Worm (Caenorhabditis elegans) whole organism, L1 larva: ENCODE measurements around the gene dod-20.
A peak's percentile ranks its signal among the peaks of the same experiment; 100 is the strongest.

Experiments used
- C16A3.4 ChIP-seq: fragments of 150-350 bp; optimal IDR thresholded peaks from 2 replicates; lab custom pipeline; 2014; ENCODE audit warnings: missing biosample characterization, missing genetic modification characterization
- F16B12.6 ChIP-seq: fragments of 150-350 bp; optimal IDR thresholded peaks from 2 replicates; lab custom pipeline; 2014; ENCODE audit warnings: missing biosample characterization, missing genetic modification characterization
- ceh-82 ChIP-seq, 3 experiments: fragments of 150-350 bp in 1 of 3; sonication (generic microtip) in 2 of 3; optimal IDR thresholded peaks; 2 replicates each; lab custom pipeline; 2014 to 2017; ENCODE audit warnings: missing biosample characterization in 3 of 3, missing genetic modification characterization in 3 of 3
- ces-1 ChIP-seq: fragments of 150-350 bp; optimal IDR thresholded peaks from 2 replicates; lab custom pipeline; 2014; ENCODE audit warnings: missing biosample characterization, missing genetic modification reagents, missing genetic modification characterization
- dsc-1 ChIP-seq: sonication (generic microtip); optimal IDR thresholded peaks from 2 replicates; lab custom pipeline; 2016; ENCODE audit warnings: mild to moderate bottlenecking, missing genetic modification characterization, missing compliant biosample characterization
- efl-1 ChIP-seq, 4 experiments: fragments of 150-350 bp; optimal IDR thresholded peaks in 3 of 4; peaks in 1 of 4; 1 replicate in 1 of 4; 2 replicates in 3 of 4; lab custom pipeline; 2014; ENCODE audit warnings: missing biosample characterization in 2 of 4, missing genetic modification characterization in 2 of 4, missing genetic modification reagents in 2 of 4
- efl-3 ChIP-seq: fragments of 200-800 bp; sonication (Bioruptor generic); optimal IDR thresholded peaks from 2 replicates; lab custom pipeline; 2018; ENCODE audit warnings: mild to moderate bottlenecking, missing genetic modification characterization, missing compliant biosample characterization
- elt-2 ChIP-seq: sonication (generic microtip); optimal IDR thresholded peaks from 2 replicates; lab custom pipeline; 2016; ENCODE audit warnings: missing genetic modification characterization, mild to moderate bottlenecking, inconsistent platforms, missing compliant biosample characterization, missing genetic modification reagents
- fkh-8 ChIP-seq: sonication (generic microtip); optimal IDR thresholded peaks from 2 replicates; lab custom pipeline; 2016; ENCODE audit warnings: mild to moderate bottlenecking, missing genetic modification characterization, missing compliant biosample characterization
- grh-1 ChIP-seq: fragments of 200-800 bp; sonication (Bioruptor generic); IDR thresholded peaks from 2 replicates; pipeline ENCODE4 v1.3.6; 2022; ENCODE audit warnings: missing genetic modification reagents, missing genetic modification characterization, missing compliant biosample characterization
- hpl-2 ChIP-seq: fragments of 150-350 bp; optimal IDR thresholded peaks from 2 replicates; lab custom pipeline; 2014; ENCODE audit warnings: missing biosample characterization, missing genetic modification reagents, missing genetic modification characterization
- lin-15B ChIP-seq: fragments of 150-350 bp; sonication (generic microtip); optimal IDR thresholded peaks from 3 replicates; lab custom pipeline; 2014; ENCODE audit warnings: missing biosample characterization, missing genetic modification characterization
- lin-35 ChIP-seq, 2 experiments: fragments of 150-350 bp; optimal IDR thresholded peaks; 2 replicates each; lab custom pipeline; 2014; ENCODE audit warnings: missing biosample characterization in 2 of 2, missing genetic modification characterization in 2 of 2, missing genetic modification reagents in 2 of 2
- nhr-11 ChIP-seq: fragments of 150-350 bp; optimal IDR thresholded peaks from 2 replicates; lab custom pipeline; 2014; ENCODE audit warnings: missing biosample characterization, missing genetic modification characterization
- nhr-12 ChIP-seq: sonication (generic microtip); optimal IDR thresholded peaks from 2 replicates; lab custom pipeline; 2017; ENCODE audit warnings: missing biosample characterization, missing genetic modification characterization
- nhr-20 ChIP-seq: sonication (generic microtip); optimal IDR thresholded peaks from 2 replicates; lab custom pipeline; 2016; ENCODE audit warnings: mild to moderate bottlenecking, missing genetic modification characterization, missing compliant biosample characterization
- nhr-47 ChIP-seq: sonication (generic microtip); optimal IDR thresholded peaks from 2 replicates; lab custom pipeline; 2016; ENCODE audit warnings: mild to moderate bottlenecking, missing genetic modification characterization, moderate library complexity, missing compliant biosample characterization
- nhr-71 ChIP-seq: sonication (generic microtip); optimal IDR thresholded peaks from 2 replicates; lab custom pipeline; 2016; ENCODE audit warnings: mild to moderate bottlenecking, missing genetic modification characterization, moderate library complexity, missing compliant biosample characterization
- nhr-85 ChIP-seq: sonication (generic microtip); peaks from one replicate; lab custom pipeline; 2016; ENCODE audit warnings: missing genetic modification characterization, inconsistent platforms, missing compliant biosample characterization
- nhr-90 ChIP-seq: sonication (generic microtip); optimal IDR thresholded peaks from 2 replicates; lab custom pipeline; 2016; ENCODE audit warnings: mild to moderate bottlenecking, missing genetic modification characterization, missing compliant biosample characterization; ENCODE audit not compliant: poor library complexity
- pax-3 ChIP-seq: fragments of 200-800 bp; sonication (Bioruptor generic); optimal IDR thresholded peaks from 2 replicates; lab custom pipeline; 2018; ENCODE audit warnings: mild to moderate bottlenecking, missing genetic modification characterization, moderate library complexity, missing compliant biosample characterization
- skn-1 ChIP-seq: fragments of 150-350 bp; optimal IDR thresholded peaks from 2 replicates; lab custom pipeline; 2014; ENCODE audit warnings: missing biosample characterization, missing genetic modification characterization
- snu-23 ChIP-seq: sonication (generic microtip); optimal IDR thresholded peaks from 2 replicates; lab custom pipeline; 2016; ENCODE audit warnings: missing genetic modification characterization, missing compliant biosample characterization
- sox-4 ChIP-seq: sonication (generic microtip); optimal IDR thresholded peaks from 2 replicates; lab custom pipeline; 2016; ENCODE audit warnings: missing genetic modification characterization, missing compliant biosample characterization
- swsn-7 ChIP-seq: sonication (generic microtip); optimal IDR thresholded peaks from 2 replicates; lab custom pipeline; 2016; ENCODE audit warnings: missing genetic modification characterization, missing compliant biosample characterization
- tbx-2 ChIP-seq: sonication (generic microtip); optimal IDR thresholded peaks from 2 replicates; lab custom pipeline; 2016; ENCODE audit warnings: missing genetic modification characterization, missing compliant biosample characterization
- tlp-1 ChIP-seq: fragments of 150-350 bp; optimal IDR thresholded peaks from 2 replicates; lab custom pipeline; 2014; ENCODE audit warnings: missing biosample characterization, missing genetic modification characterization
- unc-98 ChIP-seq: fragments of 200-800 bp; sonication (Bioruptor generic); IDR thresholded peaks from 2 replicates; pipeline ENCODE4 v1.3.6; 2022; ENCODE audit warnings: missing genetic modification characterization, missing compliant biosample characterization
- xbp-1 ChIP-seq: sonication (generic microtip); optimal IDR thresholded peaks from 2 replicates; lab custom pipeline; 2016; ENCODE audit warnings: missing genetic modification characterization, missing compliant biosample characterization
- zip-4 ChIP-seq: fragments of 200-800 bp; sonication (Bioruptor generic); optimal IDR thresholded peaks from 2 replicates; lab custom pipeline; 2018; ENCODE audit warnings: mild to moderate bottlenecking, missing genetic modification characterization, moderate library complexity, missing compliant biosample characterization

The dod-20 gene

ce11 chrV:403028-403427, 19.2 kb upstream of the dod-20 start, which contains the start of gene srh-62:
TSS of gene srh-62 (minus strand) at chrV:403128.
- no peak for TF ChIP-seq nhr-71 (tag; lab: Kevin White, UChicago)

- peak; percentile 63 for TF ChIP-seq nhr-20
- TF ChIP-seq hpl-2 (GFP tag; lab: Kevin White, UChicago): no peak
- no peak for TF ChIP-seq efl-1 (optimal IDR thresholded peaks at IDR 0.05; lab: Kevin White, UChicago)
- TF ChIP-seq efl-1 (GFP tag; optimal IDR thresholded peaks at IDR 0.05 in 1 of 2; lab: Kevin White, UChicago): peak in 1 of 2 experiments; percentile 83
- TF ChIP-seq efl-3 (GFP tag; lab: Kevin White, UChicago): no peak
- TF ChIP-seq fkh-8 (tag; lab: Kevin White, UChicago): peak; percentile 90
- TF ChIP-seq zip-4 (GFP tag; lab: Kevin White, UChicago): no peak
- peak; percentile 80 for TF ChIP-seq dsc-1
- TF ChIP-seq swsn-7 (tag; lab: Kevin White, UChicago): peak; percentile 13
- peak; percentile 69 for TF ChIP-seq pax-3
- no peak for TF ChIP-seq C16A3.4 (tag; lab: Kevin White, UChicago)
- TF ChIP-seq nhr-47 (tag; lab: Kevin White, UChicago): peak; percentile 70
Observed at ce11 chrV:404210-404669, 18.0 kb upstream of the dod-20 start, which contains the start of gene nhr-252. TSS of gene nhr-252 (plus strand) at chrV:404619.

- TF ChIP-seq unc-98 (no peak), skn-1 (tag; lab: Kevin White, UChicago) (no peak), nhr-12 (tag; lab: Kevin White, UChicago) (no peak), elt-2 (tag; lab: Kevin White, UChicago) (no peak), xbp-1 (tag; lab: Kevin White, UChicago) (no peak), tlp-1 (tag; lab: Kevin White, UChicago) (no peak), snu-23 (GFP tag; lab: Kevin White, UChicago) (no peak), tbx-2 (no peak), nhr-90 (tag; lab: Kevin White, UChicago) (no peak), ceh-82 (tag; optimal IDR thresholded peaks at IDR 0.05; lab: Kevin White, UChicago) (no peak), nhr-71 (tag; lab: Kevin White, UChicago) (no peak), fkh-8 (tag; lab: Kevin White, UChicago) (no peak), lin-15B (tag; lab: Kevin White, UChicago) (no peak), ces-1 (GFP tag; lab: Kevin White, UChicago) (no peak)
Observed at ce11 chrV:412820-413219, 9.4 kb upstream of the dod-20 start.

ce11 chrV:414630-415029, 7.6 kb upstream of the dod-20 start, which contains the start of gene dod-19:
TSS of gene dod-19 (minus strand) at chrV:414759.
- TF ChIP-seq elt-2 (tag; lab: Kevin White, UChicago): peak; percentile 63
- no peak for TF ChIP-seq xbp-1 (tag; lab: Kevin White, UChicago)

DNA sequence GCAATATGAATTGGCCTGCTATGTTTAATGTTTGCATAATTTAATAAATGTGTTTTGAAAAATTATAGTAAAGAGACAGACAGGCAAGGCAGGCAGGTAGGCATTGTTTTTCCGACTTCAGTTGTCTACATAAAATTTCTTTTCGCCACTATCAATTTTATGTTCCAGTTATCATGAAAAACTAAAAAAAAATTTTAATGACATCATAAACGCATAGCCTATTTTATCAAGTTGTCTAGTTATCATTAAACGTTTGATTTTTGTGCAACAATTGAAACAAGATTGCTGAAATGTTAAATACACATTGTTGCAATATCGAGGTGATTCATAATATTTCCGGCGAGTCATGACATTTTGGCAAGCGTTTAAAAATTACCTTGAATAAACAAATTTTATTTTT, 7.2 kb upstream of the dod-20 start:
- TF ChIP-seq tlp-1 (tag; lab: Kevin White, UChicago) (peak; percentile 41), efl-1 (optimal IDR thresholded peaks at IDR 0.05; lab: Kevin White, UChicago) (no peak), efl-1 (GFP tag; optimal IDR thresholded peaks at IDR 0.05 in 1 of 2; lab: Kevin White, UChicago) (peak in 1 of 2 experiments; percentile 75), grh-1 (GFP tag; lab: Robert Waterston, UW) (no peak), F16B12.6 (no peak), tbx-2 (no peak), lin-35 (GFP tag; optimal IDR thresholded peaks at IDR 0.05; lab: Kevin White, UChicago) (no peak), nhr-11 (no peak), nhr-85 (tag; lab: Kevin White, UChicago) (no peak), elt-2 (tag; lab: Kevin White, UChicago) (peak; percentile 37), dsc-1 (no peak)

DNA sequence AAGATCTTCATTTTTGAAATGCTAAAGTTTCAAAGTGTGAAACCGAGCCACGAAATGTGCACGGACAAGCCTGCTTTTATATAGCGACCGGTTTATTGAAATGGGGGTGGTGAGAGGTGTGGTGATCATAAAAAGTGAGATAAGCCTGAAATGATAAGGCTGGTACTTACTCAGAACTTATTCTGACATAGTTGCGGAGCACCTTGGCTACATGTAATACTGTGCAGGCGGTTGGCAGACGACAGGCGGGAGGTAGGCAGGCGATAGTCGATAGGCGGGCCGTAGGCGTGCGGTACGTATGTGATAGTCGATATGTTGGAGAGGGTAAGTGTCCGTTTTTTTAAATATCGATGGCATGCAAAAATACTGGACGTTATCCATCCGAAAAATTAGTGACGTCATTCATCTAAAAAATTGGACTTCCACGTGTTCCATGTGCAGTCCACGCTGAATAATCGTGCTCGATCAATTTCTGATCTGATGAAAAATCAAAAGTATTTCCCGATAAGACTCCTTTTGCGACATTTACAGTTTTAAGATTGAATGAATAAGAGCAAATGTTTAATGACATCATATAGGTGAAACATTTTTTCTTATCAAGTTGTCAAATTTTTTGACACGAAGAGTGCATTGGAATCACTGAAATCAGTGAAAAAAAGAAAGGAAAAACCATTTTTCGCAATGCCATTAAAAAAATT, 4.4 kb upstream of the dod-20 start, which contains the start of gene irg-8:
Gene irg-8, minus strand, starts transcription at position 51 of the 698 bp plus-strand sequence.
- TF ChIP-seq sox-4 (no peak), elt-2 (tag; lab: Kevin White, UChicago) (peak; percentile 44), lin-15B (tag; lab: Kevin White, UChicago) (no peak), unc-98 (no peak)
